Fruit fly (Drosophila melanogaster) whole organism, embryonic: ENCODE data around the gene CG9008.

Experiments
- BEAF-32 ChIP-seq: fragments of 200-800 bp; sonication (Bioruptor generic); optimal IDR thresholded peaks from 3 replicates; lab custom pipeline; 2017; ENCODE audit warnings: missing biosample characterization, missing genetic modification characterization, mild to moderate bottlenecking, moderate library complexity, missing genetic modification reagents
- CG10366 ChIP-seq: fragments of 200-800 bp; sonication (Bioruptor generic); IDR thresholded peaks from 2 replicates; pipeline ENCODE4 v1.3.6; 2022; ENCODE audit warnings: missing biosample characterization, missing genetic modification characterization
- CG10979 ChIP-seq: fragments of 200-800 bp; sonication (Bioruptor generic); optimal IDR thresholded peaks from 2 replicates; lab custom pipeline; 2018; ENCODE audit warnings: missing biosample characterization, mild to moderate bottlenecking, missing genetic modification characterization, moderate library complexity
- CG11398 ChIP-seq: fragments of 200-800 bp; sonication (Bioruptor generic); optimal IDR thresholded peaks from 2 replicates; lab custom pipeline; 2016; ENCODE audit warnings: missing biosample characterization, missing genetic modification characterization
- CG11504 ChIP-seq: fragments of 200-800 bp; sonication (Bioruptor generic); optimal IDR thresholded peaks from 3 replicates; lab custom pipeline; 2019; ENCODE audit warnings: missing biosample characterization, mild to moderate bottlenecking, missing genetic modification characterization, moderate library complexity
- CG11695 ChIP-seq: fragments of 200-800 bp; sonication (Bioruptor generic); IDR thresholded peaks from 3 replicates; pipeline ENCODE4 v1.3.6; 2022; ENCODE audit warnings: missing biosample characterization, missing genetic modification characterization
- CG11723 ChIP-seq: fragments of 200-800 bp; sonication (Bioruptor generic); optimal IDR thresholded peaks from 2 replicates; lab custom pipeline; 2017; ENCODE audit warnings: missing biosample characterization, mild to moderate bottlenecking, missing genetic modification characterization
- CG13287 ChIP-seq: fragments of 200-800 bp; sonication (Bioruptor generic); IDR thresholded peaks from 2 replicates; pipeline ENCODE4 v1.3.6; 2022; ENCODE audit warnings: missing biosample characterization, missing genetic modification characterization; ENCODE audit not compliant: partially characterized antibody
- CG13424 ChIP-seq: fragments of 200-800 bp; sonication (Bioruptor generic); optimal IDR thresholded peaks from 2 replicates; lab custom pipeline; 2019; ENCODE audit warnings: missing biosample characterization, mild to moderate bottlenecking, missing genetic modification characterization, moderate library complexity
- CG14014 ChIP-seq: fragments of 200-800 bp; sonication (Bioruptor generic); IDR thresholded peaks from 2 replicates; pipeline ENCODE4 v1.3.6; 2022; ENCODE audit warnings: missing biosample characterization, missing genetic modification characterization
- CG15479 ChIP-seq: fragments of 200-800 bp; sonication (Bioruptor generic); optimal IDR thresholded peaks from 3 replicates; lab custom pipeline; 2019; ENCODE audit warnings: missing biosample characterization, mild to moderate bottlenecking, missing genetic modification characterization, moderate library complexity
- CG16779 ChIP-seq: fragments of 200-800 bp; sonication (Bioruptor generic); IDR thresholded peaks from 2 replicates; pipeline ENCODE4 v1.3.6; 2022; ENCODE audit warnings: missing biosample characterization, missing genetic modification characterization
- CG17802 ChIP-seq: fragments of 200-800 bp; sonication (Bioruptor generic); optimal IDR thresholded peaks from 2 replicates; lab custom pipeline; 2018; ENCODE audit warnings: missing biosample characterization, mild to moderate bottlenecking, missing genetic modification characterization, moderate library complexity
- CG1792 ChIP-seq: fragments of 200-800 bp; sonication (Bioruptor generic); optimal IDR thresholded peaks from 2 replicates; lab custom pipeline; 2016; ENCODE audit warnings: missing biosample characterization, missing genetic modification characterization
- CG2116 ChIP-seq: fragments of 200-800 bp; sonication (Bioruptor generic); optimal IDR thresholded peaks from 3 replicates; lab custom pipeline; 2018; ENCODE audit warnings: missing biosample characterization, mild to moderate bottlenecking, missing genetic modification characterization
- CG2202 ChIP-seq: fragments of 200-800 bp; sonication (Bioruptor generic); optimal IDR thresholded peaks from 2 replicates; lab custom pipeline; 2018; ENCODE audit warnings: missing biosample characterization, mild to moderate bottlenecking, missing genetic modification characterization
- CG31388 ChIP-seq: fragments of 200-800 bp; sonication (Bioruptor generic); optimal IDR thresholded peaks from 2 replicates; lab custom pipeline; 2016; ENCODE audit warnings: missing biosample characterization, missing genetic modification characterization
- CG34224 ChIP-seq: fragments of 200-800 bp; sonication (Bioruptor generic); IDR thresholded peaks from 3 replicates; pipeline ENCODE4 v1.3.6; 2022; ENCODE audit warnings: missing biosample characterization, missing genetic modification characterization; ENCODE audit not compliant: partially characterized antibody
- CG6254 ChIP-seq: fragments of 200-800 bp; sonication (Bioruptor generic); optimal IDR thresholded peaks from 3 replicates; lab custom pipeline; 2017; ENCODE audit warnings: mild to moderate bottlenecking, missing biosample characterization, missing genetic modification reagents, missing genetic modification characterization
- CG6813 ChIP-seq: fragments of 200-800 bp; sonication (Bioruptor generic); optimal IDR thresholded peaks from 2 replicates; lab custom pipeline; 2017; ENCODE audit warnings: missing biosample characterization, missing genetic modification characterization, mild to moderate bottlenecking, moderate library complexity, missing genetic modification reagents
- Chrac-16 ChIP-seq: fragments of 200-800 bp; sonication (Bioruptor generic); optimal IDR thresholded peaks from 3 replicates; lab custom pipeline; 2016; ENCODE audit warnings: missing biosample characterization, missing genetic modification characterization
- ERR ChIP-seq: fragments of 200-800 bp; sonication (Bioruptor generic); optimal IDR thresholded peaks from 2 replicates; lab custom pipeline; 2016; ENCODE audit warnings: missing biosample characterization, missing genetic modification characterization
- HLHmδ ChIP-seq: fragments of 200-800 bp; sonication (Bioruptor generic); optimal IDR thresholded peaks from 2 replicates; lab custom pipeline; 2018; ENCODE audit warnings: missing biosample characterization, mild to moderate bottlenecking, missing genetic modification characterization, moderate library complexity
- Lpt ChIP-seq: fragments of >200 bp; optimal IDR thresholded peaks from 2 replicates; lab custom pipeline; 2018; ENCODE audit warnings: missing biosample characterization, missing genetic modification characterization
- Max ChIP-seq: fragments of 200-800 bp; sonication (Bioruptor generic); optimal IDR thresholded peaks from 2 replicates; lab custom pipeline; 2016; ENCODE audit warnings: missing biosample characterization, mild to moderate bottlenecking, missing genetic modification characterization
- Optix ChIP-seq: fragments of 200-800 bp; sonication (Bioruptor generic); IDR thresholded peaks from 3 replicates; pipeline ENCODE4 v1.3.6; 2022; ENCODE audit warnings: missing biosample characterization, missing genetic modification characterization
- Scr ChIP-seq: fragments of 200-800 bp; sonication (Bioruptor generic); IDR thresholded peaks from 2 replicates; pipeline ENCODE4 v1.3.6; 2022; ENCODE audit warnings: missing biosample characterization, missing genetic modification characterization; ENCODE audit not compliant: partially characterized antibody
- Sox102F ChIP-seq: fragments of 200-800 bp; sonication (Bioruptor generic); optimal IDR thresholded peaks from 2 replicates; lab custom pipeline; 2018; ENCODE audit warnings: missing biosample characterization, mild to moderate bottlenecking, missing genetic modification characterization, moderate library complexity
- Vsx1 ChIP-seq: fragments of 200-800 bp; sonication (Bioruptor generic); optimal IDR thresholded peaks from 2 replicates; lab custom pipeline; 2017; ENCODE audit warnings: missing biosample characterization, mild to moderate bottlenecking, missing genetic modification characterization, missing genetic modification reagents
- ara ChIP-seq: fragments of 200-800 bp; sonication (Bioruptor generic); IDR thresholded peaks from 2 replicates; pipeline ENCODE4 v1.3.6; 2022; ENCODE audit warnings: missing biosample characterization, missing genetic modification characterization
- bab2 ChIP-seq: fragments of 200-800 bp; sonication (Bioruptor generic); optimal IDR thresholded peaks from 2 replicates; lab custom pipeline; 2016; ENCODE audit warnings: missing biosample characterization, missing genetic modification characterization
- crc ChIP-seq: fragments of 200-800 bp; sonication (Bioruptor generic); optimal IDR thresholded peaks from 2 replicates; lab custom pipeline; 2016; ENCODE audit warnings: missing biosample characterization, missing genetic modification characterization
- dan ChIP-seq: fragments of 200-800 bp; sonication (Bioruptor generic); IDR thresholded peaks from 2 replicates; pipeline ENCODE4 v1.3.6; 2022; ENCODE audit warnings: missing biosample characterization, missing genetic modification characterization
- emc ChIP-seq: fragments of 200-800 bp; sonication (Bioruptor generic); optimal IDR thresholded peaks from 2 replicates; lab custom pipeline; 2016; ENCODE audit warnings: missing biosample characterization, missing genetic modification characterization
- exex ChIP-seq: fragments of 200-800 bp; sonication (Bioruptor generic); optimal IDR thresholded peaks from 4 replicates; lab custom pipeline; 2018; ENCODE audit warnings: missing biosample characterization, mild to moderate bottlenecking, missing genetic modification characterization, moderate library complexity
- eyg ChIP-seq: fragments of 200-800 bp; sonication (Bioruptor generic); optimal IDR thresholded peaks from 3 replicates; lab custom pipeline; 2016; ENCODE audit warnings: missing biosample characterization, missing genetic modification characterization
- fd102C ChIP-seq: fragments of 200-800 bp; sonication (Bioruptor generic); optimal IDR thresholded peaks from 2 replicates; lab custom pipeline; 2018; ENCODE audit warnings: missing biosample characterization, mild to moderate bottlenecking, missing genetic modification characterization, moderate library complexity
- fu2 ChIP-seq: fragments of 200-800 bp; sonication (Bioruptor generic); optimal IDR thresholded peaks from 2 replicates; lab custom pipeline; 2016; ENCODE audit warnings: missing biosample characterization, missing genetic modification characterization
- gcm ChIP-seq: fragments of 200-800 bp; sonication (Bioruptor generic); optimal IDR thresholded peaks from 2 replicates; lab custom pipeline; 2019; ENCODE audit warnings: missing biosample characterization, mild to moderate bottlenecking, missing genetic modification characterization, moderate library complexity
- gcm2 ChIP-seq: fragments of 200-800 bp; sonication (Bioruptor generic); optimal IDR thresholded peaks from 2 replicates; lab custom pipeline; 2016; ENCODE audit warnings: missing biosample characterization, missing genetic modification characterization
- gro ChIP-seq: fragments of 200-800 bp; sonication (Bioruptor generic); optimal IDR thresholded peaks from 2 replicates; lab custom pipeline; 2016; ENCODE audit warnings: missing biosample characterization, missing genetic modification characterization
- kay ChIP-seq: fragments of 200-800 bp; sonication (Bioruptor generic); optimal IDR thresholded peaks from 2 replicates; lab custom pipeline; 2016; ENCODE audit warnings: missing biosample characterization, missing genetic modification characterization
- lbe ChIP-seq: fragments of 200-800 bp; sonication (Bioruptor generic); optimal IDR thresholded peaks from 2 replicates; lab custom pipeline; 2016; ENCODE audit warnings: missing biosample characterization, mild to moderate bottlenecking, missing genetic modification characterization
- lilli ChIP-seq: fragments of 200-800 bp; sonication (Bioruptor generic); optimal IDR thresholded peaks from 3 replicates; lab custom pipeline; 2016; ENCODE audit warnings: missing biosample characterization, missing genetic modification characterization
- org-1 ChIP-seq: fragments of 200-800 bp; sonication (Bioruptor generic); optimal IDR thresholded peaks from 2 replicates; lab custom pipeline; 2017; ENCODE audit warnings: missing biosample characterization, missing genetic modification characterization
- pzg ChIP-seq: fragments of 200-800 bp; sonication (Bioruptor generic); optimal IDR thresholded peaks from 3 replicates; lab custom pipeline; 2018; ENCODE audit warnings: missing biosample characterization, mild to moderate bottlenecking, missing genetic modification characterization, moderate library complexity
- salm ChIP-seq: fragments of 200-800 bp; sonication (Bioruptor generic); optimal IDR thresholded peaks from 2 replicates; lab custom pipeline; 2018; ENCODE audit warnings: missing biosample characterization, mild to moderate bottlenecking, missing genetic modification characterization
- sima ChIP-seq: fragments of 200-800 bp; sonication (Bioruptor generic); optimal IDR thresholded peaks from 2 replicates; lab custom pipeline; 2016; ENCODE audit warnings: missing biosample characterization, missing genetic modification characterization
- slbo ChIP-seq: fragments of 200-800 bp; sonication (Bioruptor generic); IDR thresholded peaks from 2 replicates; pipeline ENCODE4 v1.3.6; 2022; ENCODE audit warnings: missing biosample characterization, missing genetic modification characterization
- tup ChIP-seq: fragments of 200-800 bp; sonication (Bioruptor generic); optimal IDR thresholded peaks from 2 replicates; lab custom pipeline; 2016; ENCODE audit warnings: missing biosample characterization, mild to moderate bottlenecking, missing genetic modification characterization, moderate library complexity
- zen ChIP-seq: fragments of 200-800 bp; sonication (Bioruptor generic); optimal IDR thresholded peaks from 3 replicates; lab custom pipeline; 2018; ENCODE audit warnings: missing biosample characterization, mild to moderate bottlenecking, missing genetic modification characterization, moderate library complexity

The CG9008 gene

dm6 chr2L:13778648-13779047, 1.3 kb downstream of the CG9008 start (continued):
- peak; percentile 58 for TF ChIP-seq CG10366 (GFP tag; lab: Robert Waterston, UW)
- no peak for TF ChIP-seq CG34224
- no peak for TF ChIP-seq Scr (GFP tag; lab: Robert Waterston, UW)
- TF ChIP-seq ara (GFP tag; lab: Robert Waterston, UW) = no peak
- TF ChIP-seq crc = no peak
- TF ChIP-seq emc = no peak
- no peak for TF ChIP-seq CG11398 (GFP tag; lab: Kevin White, UChicago)
- peak; percentile 23 for TF ChIP-seq kay (GFP tag; lab: Kevin White, UChicago)
- no peak for TF ChIP-seq zen (tag; lab: Kevin White, UChicago)
- TF ChIP-seq CG1792 (GFP tag; lab: Kevin White, UChicago) = peak; percentile 14
- no peak for TF ChIP-seq exex
- TF ChIP-seq Optix (GFP tag; lab: Robert Waterston, UW) = no peak
- TF ChIP-seq Sox102F (GFP tag; lab: Kevin White, UChicago) = peak; percentile 80
- no peak for TF ChIP-seq CG6254 (GFP tag; lab: Kevin White, UChicago)
- peak; percentile 66 for TF ChIP-seq CG13424 (tag; lab: Kevin White, UChicago)
- TF ChIP-seq Chrac-16 (GFP tag; lab: Kevin White, UChicago) = peak; percentile 11
- no peak for TF ChIP-seq CG2202 (tag; lab: Kevin White, UChicago)
- TF ChIP-seq Vsx1 (GFP tag; lab: Kevin White, UChicago) = peak; percentile 30
- peak; percentile 62 for TF ChIP-seq gro (GFP tag; lab: Kevin White, UChicago)
- TF ChIP-seq CG13287 (GFP tag; lab: Robert Waterston, UW) = no peak
- no peak for TF ChIP-seq CG16779 (GFP tag; lab: Robert Waterston, UW)
- peak; percentile 51 for TF ChIP-seq bab2 (GFP tag; lab: Kevin White, UChicago)
- no peak for TF ChIP-seq fd102C (GFP tag; lab: Kevin White, UChicago)
- TF ChIP-seq CG2116 (GFP tag; lab: Kevin White, UChicago) = peak; percentile 29
- peak; percentile 73 for TF ChIP-seq slbo (GFP tag; lab: Robert Waterston, UW)
- TF ChIP-seq CG31388 (GFP tag; lab: Kevin White, UChicago) = no peak
- TF ChIP-seq eyg = peak; percentile 54
- no peak for TF ChIP-seq BEAF-32 (GFP tag; lab: Kevin White, UChicago)
- peak; percentile 68 for TF ChIP-seq salm (tag; lab: Kevin White, UChicago)
- TF ChIP-seq gcm2 (GFP tag; lab: Kevin White, UChicago) = no peak
- TF ChIP-seq HLHmδ (GFP tag; lab: Kevin White, UChicago) = no peak
- TF ChIP-seq CG15479 (GFP tag; lab: Kevin White, UChicago) = no peak
- TF ChIP-seq CG11695 (GFP tag; lab: Robert Waterston, UW) = no peak
- TF ChIP-seq dan (GFP tag; lab: Robert Waterston, UW) = no peak
- TF ChIP-seq gcm (GFP tag; lab: Kevin White, UChicago) = peak; percentile 44
- peak; percentile 67 for TF ChIP-seq CG10979 (tag; lab: Kevin White, UChicago)
- peak; percentile 60 for TF ChIP-seq lilli
- peak; percentile 66 for TF ChIP-seq org-1 (GFP tag; lab: Kevin White, UChicago)
- TF ChIP-seq CG11723 (GFP tag; lab: Kevin White, UChicago) = no peak
- TF ChIP-seq pzg = no peak
- no peak for TF ChIP-seq ERR (GFP tag; lab: Kevin White, UChicago)
- TF ChIP-seq lbe = no peak
- peak; percentile 59 for TF ChIP-seq CG14014 (GFP tag; lab: Robert Waterston, UW)
- peak; percentile 88 for TF ChIP-seq CG11504 (tag; lab: Kevin White, UChicago)
- TF ChIP-seq Max (GFP tag; lab: Kevin White, UChicago) = peak; percentile 45
- no peak for TF ChIP-seq CG17802 (tag; lab: Kevin White, UChicago)
- no peak for TF ChIP-seq fu2
- TF ChIP-seq CG6813 = no peak
- no peak for TF ChIP-seq Lpt (GFP tag; lab: Kevin White, UChicago)
- no peak for TF ChIP-seq tup (GFP tag; lab: Kevin White, UChicago)
- TF ChIP-seq sima (GFP tag; lab: Kevin White, UChicago) = no peak
